Fruit fly (Drosophila melanogaster) whole organism: ENCODE data around the gene Dcr-1.

Experiments
- Dll ChIP-seq: fragments of >200 bp; optimal IDR thresholded peaks from 2 replicates; lab custom pipeline; 2017
- EcR ChIP-seq, 2 experiments: fragments of >200 bp; optimal IDR thresholded peaks; 2 replicates each; lab custom pipeline; 2017; ENCODE audit warnings: missing biosample characterization in 2 of 2, missing genetic modification characterization in 2 of 2, missing genetic modification reagents in 2 of 2
- pan ChIP-seq: fragments of >200 bp; optimal IDR thresholded peaks from 2 replicates; lab custom pipeline; 2017
- psq ChIP-seq: fragments of >200 bp; optimal IDR thresholded peaks from 2 replicates; lab custom pipeline; 2017
- usp ChIP-seq: fragments of >200 bp; optimal IDR thresholded peaks from 2 replicates; lab custom pipeline; 2017; ENCODE audit warnings: missing biosample characterization, missing genetic modification characterization, mixed read lengths

- TF ChIP-seq EcR (GFP tag; optimal IDR thresholded peaks at IDR 0.05; lab: Kevin White, UChicago) (no peak), psq (lab: Kevin White, UChicago) (no peak), Dll (lab: Kevin White, UChicago) (no peak), usp (GFP tag; lab: Kevin White, UChicago) (no peak), pan (lab: Kevin White, UChicago) (no peak)
Observed at dm6 chr3R:22745432-22745831, 4.5 kb upstream of the Dcr-1 start, which contains the start of the genes vret and HP1c.
